Fruit fly (Drosophila melanogaster) whole organism, embryonic: ENCODE results near the gene ATPsynepsilonL.

Experiments
- Atf3 ChIP-seq: fragments of 200-800 bp; sonication (Bioruptor generic); optimal IDR thresholded peaks from 3 replicates; lab custom pipeline; 2016; ENCODE audit warnings: missing biosample characterization, missing genetic modification characterization
- Atf6 ChIP-seq: fragments of 200-800 bp; sonication (Bioruptor generic); IDR thresholded peaks from 2 replicates; pipeline ENCODE4 v1.3.6; 2022; ENCODE audit warnings: missing biosample characterization, missing genetic modification characterization
- C15 ChIP-seq: fragments of 200-800 bp; sonication (Bioruptor generic); IDR thresholded peaks from 3 replicates; pipeline ENCODE4 v1.3.6; 2022; ENCODE audit warnings: missing biosample characterization, missing genetic modification characterization
- CG12236 ChIP-seq: fragments of 200-800 bp; sonication (Bioruptor generic); optimal IDR thresholded peaks from 2 replicates; lab custom pipeline; 2016; ENCODE audit warnings: missing biosample characterization, missing genetic modification characterization
- CG13296 ChIP-seq: fragments of 200-800 bp; sonication (Bioruptor generic); optimal IDR thresholded peaks from 3 replicates; lab custom pipeline; 2018; ENCODE audit warnings: missing biosample characterization, mild to moderate bottlenecking, missing genetic modification characterization
- CG13624 ChIP-seq: fragments of 200-800 bp; sonication (Bioruptor generic); optimal IDR thresholded peaks from 2 replicates; lab custom pipeline; 2016; ENCODE audit warnings: missing biosample characterization, missing genetic modification characterization
- CG13775 ChIP-seq: fragments of 200-800 bp; sonication (Bioruptor generic); optimal IDR thresholded peaks from 3 replicates; lab custom pipeline; 2017; ENCODE audit warnings: missing biosample characterization, mild to moderate bottlenecking, missing genetic modification characterization
- CG15696 ChIP-seq: fragments of 200-800 bp; sonication (Bioruptor generic); optimal IDR thresholded peaks from 2 replicates; lab custom pipeline; 2019; ENCODE audit warnings: missing biosample characterization, mild to moderate bottlenecking, missing genetic modification characterization, moderate library complexity
- CG16815 ChIP-seq: fragments of 200-800 bp; sonication (Bioruptor generic); optimal IDR thresholded peaks from 3 replicates; lab custom pipeline; 2017; ENCODE audit warnings: missing biosample characterization, mild to moderate bottlenecking, missing genetic modification characterization
- CG17359 ChIP-seq: fragments of 200-800 bp; sonication (Bioruptor generic); optimal IDR thresholded peaks from 3 replicates; lab custom pipeline; 2018; ENCODE audit warnings: missing biosample characterization, mild to moderate bottlenecking, missing genetic modification characterization, moderate library complexity
- CG18476 ChIP-seq: fragments of 200-800 bp; sonication (Bioruptor generic); optimal IDR thresholded peaks from 2 replicates; lab custom pipeline; 2016; ENCODE audit warnings: missing biosample characterization, mild to moderate bottlenecking, missing genetic modification characterization
- CG18599 ChIP-seq: fragments of 200-800 bp; sonication (Bioruptor generic); optimal IDR thresholded peaks from 3 replicates; lab custom pipeline; 2017; ENCODE audit warnings: missing biosample characterization, missing genetic modification characterization, mild to moderate bottlenecking, moderate library complexity, missing genetic modification reagents
- CG2116 ChIP-seq: fragments of 200-800 bp; sonication (Bioruptor generic); optimal IDR thresholded peaks from 3 replicates; lab custom pipeline; 2018; ENCODE audit warnings: missing biosample characterization, mild to moderate bottlenecking, missing genetic modification characterization
- CG30403 ChIP-seq: fragments of 200-800 bp; sonication (Bioruptor generic); optimal IDR thresholded peaks from 3 replicates; lab custom pipeline; 2016; ENCODE audit warnings: missing biosample characterization, missing genetic modification characterization
- CG4820 ChIP-seq: fragments of 200-800 bp; sonication (Bioruptor generic); optimal IDR thresholded peaks from 3 replicates; lab custom pipeline; 2016; ENCODE audit warnings: missing biosample characterization, missing genetic modification characterization
- CG5953 ChIP-seq: fragments of 200-800 bp; sonication (Bioruptor generic); IDR thresholded peaks from 2 replicates; pipeline ENCODE4 v1.3.6; 2022; ENCODE audit warnings: missing biosample characterization, missing genetic modification characterization
- CG7357 ChIP-seq: fragments of 200-800 bp; sonication (Bioruptor generic); IDR thresholded peaks from 3 replicates; pipeline ENCODE4 v1.3.6; 2022; ENCODE audit warnings: missing biosample characterization, missing genetic modification characterization
- CG7839 ChIP-seq: fragments of 200-800 bp; sonication (Bioruptor generic); optimal IDR thresholded peaks from 3 replicates; lab custom pipeline; 2018; ENCODE audit warnings: missing biosample characterization, mild to moderate bottlenecking, missing genetic modification characterization, moderate library complexity
- CG8089 ChIP-seq: fragments of 200-800 bp; sonication (Bioruptor generic); optimal IDR thresholded peaks from 3 replicates; lab custom pipeline; 2016; ENCODE audit warnings: missing biosample characterization, missing genetic modification characterization
- CG9797 ChIP-seq: fragments of 200-800 bp; sonication (Bioruptor generic); optimal IDR thresholded peaks from 3 replicates; lab custom pipeline; 2018; ENCODE audit warnings: missing biosample characterization, mild to moderate bottlenecking, missing genetic modification characterization
- CG9932 ChIP-seq: fragments of 200-800 bp; sonication (Bioruptor generic); IDR thresholded peaks from 2 replicates; pipeline ENCODE4 v1.3.6; 2022; ENCODE audit warnings: missing biosample characterization, missing genetic modification characterization
- Dfd ChIP-seq, 2 experiments: fragments of >200 bp; optimal IDR thresholded peaks; 2 replicates each; lab custom pipeline; 2017; ENCODE audit warnings: missing biosample characterization in 2 of 2, missing genetic modification characterization in 2 of 2
- Dip3 ChIP-seq: fragments of 200-800 bp; sonication (Bioruptor generic); optimal IDR thresholded peaks from 3 replicates; lab custom pipeline; 2016; ENCODE audit warnings: missing biosample characterization, missing genetic modification characterization
- Ets65A ChIP-seq: fragments of 200-800 bp; sonication (Bioruptor generic); peaks from one replicate; lab custom pipeline; 2016; ENCODE audit warnings: missing biosample characterization, missing genetic modification characterization
- GATAe ChIP-seq: fragments of 200-800 bp; sonication (Bioruptor generic); conservative IDR thresholded peaks from 2 replicates; pipeline ENCODE4 v1.3.6; 2022; ENCODE audit warnings: missing biosample characterization, missing genetic modification characterization
- HHEX ChIP-seq: fragments of 200-800 bp; sonication (Bioruptor generic); optimal IDR thresholded peaks from 3 replicates; lab custom pipeline; 2017; ENCODE audit warnings: missing biosample characterization, mild to moderate bottlenecking, missing genetic modification characterization, missing genetic modification reagents
- HLH4C ChIP-seq: fragments of 200-800 bp; sonication (Bioruptor generic); IDR thresholded peaks from 3 replicates; pipeline ENCODE4 v1.3.6; 2022; ENCODE audit warnings: missing biosample characterization, missing genetic modification characterization; ENCODE audit not compliant: partially characterized antibody
- Hr39 ChIP-seq: fragments of >200 bp; optimal IDR thresholded peaks from 2 replicates; lab custom pipeline; 2017
- Lim3 ChIP-seq: fragments of 200-800 bp; sonication (Bioruptor generic); IDR thresholded peaks from 2 replicates; pipeline ENCODE4 v1.3.6; 2022; ENCODE audit warnings: missing biosample characterization, missing genetic modification characterization
- Max ChIP-seq: fragments of 200-800 bp; sonication (Bioruptor generic); optimal IDR thresholded peaks from 2 replicates; lab custom pipeline; 2016; ENCODE audit warnings: missing biosample characterization, mild to moderate bottlenecking, missing genetic modification characterization
- NC2α ChIP-seq: fragments of 200-800 bp; sonication (Bioruptor generic); optimal IDR thresholded peaks from 2 replicates; lab custom pipeline; 2016; ENCODE audit warnings: missing biosample characterization, missing genetic modification characterization
- Spps ChIP-seq: fragments of 200-800 bp; sonication (Bioruptor generic); optimal IDR thresholded peaks from 2 replicates; lab custom pipeline; 2018; ENCODE audit warnings: missing biosample characterization, mild to moderate bottlenecking, missing genetic modification characterization
- YL-1 ChIP-seq: fragments of 200-800 bp; sonication (Bioruptor generic); optimal IDR thresholded peaks from 3 replicates; lab custom pipeline; 2017; ENCODE audit warnings: missing biosample characterization, mild to moderate bottlenecking, missing genetic modification characterization
- ab ChIP-seq: fragments of 200-800 bp; sonication (Bioruptor generic); optimal IDR thresholded peaks from 2 replicates; lab custom pipeline; 2016; ENCODE audit warnings: missing biosample characterization, missing genetic modification characterization
- ac ChIP-seq: fragments of 200-800 bp; sonication (Bioruptor generic); optimal IDR thresholded peaks from 3 replicates; lab custom pipeline; 2017; ENCODE audit warnings: missing biosample characterization, mild to moderate bottlenecking, missing genetic modification characterization
- bbx ChIP-seq: fragments of 200-800 bp; sonication (Bioruptor generic); IDR thresholded peaks from 2 replicates; pipeline ENCODE4 v1.3.6; 2022; ENCODE audit warnings: missing biosample characterization, missing genetic modification characterization; ENCODE audit not compliant: partially characterized antibody
- bsh ChIP-seq, 2 experiments: fragments of 200-800 bp; sonication (Bioruptor generic); optimal IDR thresholded peaks; 2 replicates each; lab custom pipeline; 2017 to 2018; ENCODE audit warnings: mild to moderate bottlenecking in 2 of 2, missing biosample characterization in 2 of 2, missing genetic modification characterization in 2 of 2, moderate library complexity in 1 of 2
- cato ChIP-seq: fragments of 200-800 bp; sonication (Bioruptor generic); optimal IDR thresholded peaks from 2 replicates; lab custom pipeline; 2016; ENCODE audit warnings: missing biosample characterization, missing genetic modification characterization, borderline replicate concordance
- chn ChIP-seq: fragments of 200-800 bp; sonication (Bioruptor generic); optimal IDR thresholded peaks from 2 replicates; lab custom pipeline; 2016; ENCODE audit warnings: missing biosample characterization, missing genetic modification characterization
- dan ChIP-seq: fragments of 200-800 bp; sonication (Bioruptor generic); IDR thresholded peaks from 2 replicates; pipeline ENCODE4 v1.3.6; 2022; ENCODE audit warnings: missing biosample characterization, missing genetic modification characterization
- dimm ChIP-seq: fragments of 200-800 bp; sonication (Bioruptor generic); IDR thresholded peaks from 2 replicates; pipeline ENCODE4 v1.3.6; 2022; ENCODE audit warnings: missing biosample characterization, missing genetic modification characterization
- dpn ChIP-seq, 2 experiments: fragments of 200-800 bp; sonication (Bioruptor generic); optimal IDR thresholded peaks; 3 replicates each; lab custom pipeline; 2016; ENCODE audit warnings: missing biosample characterization in 2 of 2, missing genetic modification characterization in 2 of 2
- ems ChIP-seq: fragments of 200-800 bp; sonication (Bioruptor generic); optimal IDR thresholded peaks from 3 replicates; lab custom pipeline; 2016; ENCODE audit warnings: missing biosample characterization, missing genetic modification characterization
- fru ChIP-seq: fragments of >200 bp; optimal IDR thresholded peaks from 2 replicates; lab custom pipeline; 2017
- fu2 ChIP-seq: fragments of 200-800 bp; sonication (Bioruptor generic); optimal IDR thresholded peaks from 2 replicates; lab custom pipeline; 2016; ENCODE audit warnings: missing biosample characterization, missing genetic modification characterization
- jumu ChIP-seq: fragments of 200-800 bp; sonication (Bioruptor generic); optimal IDR thresholded peaks from 3 replicates; lab custom pipeline; 2016; ENCODE audit warnings: missing biosample characterization, missing genetic modification characterization
- lola ChIP-seq, 3 experiments: fragments of >200 bp in 2 of 3; fragments of 200-800 bp in 1 of 3; sonication (Bioruptor generic) in 1 of 3; optimal IDR thresholded peaks; 2 replicates each; lab custom pipeline; 2017 to 2019; ENCODE audit warnings: missing biosample characterization in 3 of 3, missing genetic modification characterization in 3 of 3, mild to moderate bottlenecking in 1 of 3, moderate library complexity in 1 of 3
- p53 ChIP-seq: fragments of 200-800 bp; sonication (Bioruptor generic); optimal IDR thresholded peaks from 2 replicates; lab custom pipeline; 2016; ENCODE audit warnings: missing biosample characterization, missing genetic modification characterization
- run ChIP-seq: fragments of 200-800 bp; sonication (Bioruptor generic); optimal IDR thresholded peaks from 3 replicates; lab custom pipeline; 2018; ENCODE audit warnings: missing biosample characterization, mild to moderate bottlenecking, missing genetic modification characterization
- sisA ChIP-seq: fragments of 200-800 bp; sonication (Bioruptor generic); IDR thresholded peaks from 2 replicates; pipeline ENCODE4 v1.3.6; 2022; ENCODE audit warnings: missing biosample characterization, missing genetic modification characterization
- sug ChIP-seq: fragments of 200-800 bp; optimal IDR thresholded peaks from 2 replicates; lab custom pipeline; 2019; ENCODE audit warnings: missing biosample characterization, mild to moderate bottlenecking, missing genetic modification characterization, moderate library complexity
- tio ChIP-seq: fragments of 200-800 bp; sonication (Bioruptor generic); optimal IDR thresholded peaks from 2 replicates; lab custom pipeline; 2017; ENCODE audit warnings: missing biosample characterization, missing genetic modification characterization, inconsistent platforms

ATPsynepsilonL gene

DNA sequence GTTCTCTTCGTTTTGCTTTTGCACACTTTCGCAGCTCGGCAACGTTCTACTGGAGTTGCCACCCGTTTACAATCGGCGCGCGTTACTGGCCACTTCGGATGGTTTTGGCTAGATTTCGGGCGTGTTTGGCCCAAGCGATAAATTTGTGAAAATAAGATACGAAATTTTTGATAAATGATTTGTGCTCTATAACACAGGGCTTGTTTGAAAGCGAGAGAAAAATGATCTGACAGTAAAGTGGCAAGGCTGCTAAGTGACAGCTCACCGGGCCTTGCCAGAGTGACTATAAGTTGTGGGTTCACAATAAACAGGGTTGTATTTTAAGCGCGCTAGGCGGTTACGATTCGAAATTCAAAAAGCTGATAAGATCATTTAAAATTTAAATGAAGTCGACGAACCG is 11.6 kb upstream of the ATPsynepsilonL start, which contains the start of gene Fmr1 (continued):
- TF ChIP-seq ac (GFP tag; lab: Kevin White, UChicago) = no peak
- peak; percentile 40; the same call in 1 of the 2 replicates for TF ChIP-seq Atf6
- TF ChIP-seq CG7357 (GFP tag; lab: Robert Waterston, UW) = no peak
- TF ChIP-seq CG9932 (GFP tag; lab: Robert Waterston, UW) = peak; percentile 79
- peak; percentile 25 for TF ChIP-seq CG4820 (GFP tag; lab: Kevin White, UChicago)
- peak; percentile 16 for TF ChIP-seq CG7839 (tag; lab: Kevin White, UChicago)
- TF ChIP-seq chn = peak; percentile 53
- TF ChIP-seq ab (GFP tag; lab: Kevin White, UChicago) = no peak
- peak; percentile 27 for TF ChIP-seq CG15696 (tag; lab: Kevin White, UChicago)
- no peak for TF ChIP-seq HLH4C
- TF ChIP-seq CG13775 (GFP tag; lab: Kevin White, UChicago) = peak; percentile 66
- TF ChIP-seq tio = peak; percentile 22
- no peak for TF ChIP-seq dimm (GFP tag; lab: Robert Waterston, UW)
- peak; percentile 66 for TF ChIP-seq sug (tag; lab: Kevin White, UChicago)
- no peak for TF ChIP-seq CG18476
- TF ChIP-seq Max (GFP tag; lab: Kevin White, UChicago) = peak; percentile 42
- TF ChIP-seq NC2α (GFP tag; lab: Kevin White, UChicago) = peak; percentile 39
- TF ChIP-seq CG5953 (GFP tag; lab: Robert Waterston, UW) = no peak
- TF ChIP-seq CG16815 = peak; percentile 9
- peak; percentile 29 for TF ChIP-seq CG12236 (GFP tag; lab: Kevin White, UChicago)
- peak; percentile 69 for TF ChIP-seq jumu (GFP tag; lab: Kevin White, UChicago)
- no peak for TF ChIP-seq dan (GFP tag; lab: Robert Waterston, UW)
- TF ChIP-seq Ets65A = peak; percentile 96
- peak; percentile 17 for TF ChIP-seq YL-1 (GFP tag; lab: Kevin White, UChicago)
- no peak for TF ChIP-seq cato (GFP tag; lab: Kevin White, UChicago)
- peak; percentile 100 for TF ChIP-seq CG2116 (GFP tag; lab: Kevin White, UChicago)
- peak; percentile 45 for TF ChIP-seq CG8089 (GFP tag; lab: Kevin White, UChicago)
- peak; percentile 51 to 52 for TF ChIP-seq dpn (GFP tag; optimal IDR thresholded peaks at IDR 0.05; lab: Kevin White, UChicago)
- no peak for TF ChIP-seq HHEX (GFP tag; lab: Kevin White, UChicago)
- peak in 1 of 3 experiments; percentile 45 for TF ChIP-seq lola (GFP tag; optimal IDR thresholded peaks at IDR 0.05; lab: Kevin White, UChicago)
- no peak for TF ChIP-seq Lim3
- TF ChIP-seq CG13624 (GFP tag; lab: Kevin White, UChicago) = peak; percentile 59
- peak; percentile 27 for TF ChIP-seq ems (GFP tag; lab: Kevin White, UChicago)
- no peak for TF ChIP-seq bbx (GFP tag; lab: Robert Waterston, UW)
- peak in 1 of 2 experiments; percentile 35 for TF ChIP-seq bsh (GFP tag; optimal IDR thresholded peaks at IDR 0.05; lab: Kevin White, UChicago)
- TF ChIP-seq Spps (tag; lab: Kevin White, UChicago) = peak; percentile 10
- TF ChIP-seq Hr39 (lab: Kevin White, UChicago) = no peak
- peak; percentile 46 for TF ChIP-seq fu2
- TF ChIP-seq Dfd (GFP tag; optimal IDR thresholded peaks at IDR 0.05; lab: Kevin White, UChicago) = no peak
- TF ChIP-seq run (tag; lab: Kevin White, UChicago) = no peak
- TF ChIP-seq C15 = no peak
- no peak for TF ChIP-seq CG17359
- TF ChIP-seq CG9797 (GFP tag; lab: Kevin White, UChicago) = peak; percentile 60
- peak; percentile 39 for TF ChIP-seq p53 (GFP tag; lab: Kevin White, UChicago)
- TF ChIP-seq Dip3 (GFP tag; lab: Kevin White, UChicago) = peak; percentile 48
- peak; percentile 53 for TF ChIP-seq sisA (GFP tag; lab: Robert Waterston, UW)
- no peak for TF ChIP-seq fru (lab: Kevin White, UChicago)
- no peak for TF ChIP-seq CG13296
- TF ChIP-seq GATAe (GFP tag; lab: Robert Waterston, UW) = no peak
- no peak for TF ChIP-seq CG18599 (GFP tag; lab: Kevin White, UChicago)
- TF ChIP-seq CG30403 = peak; percentile 58
- peak; percentile 7 for TF ChIP-seq Atf3 (GFP tag; lab: Kevin White, UChicago)
